Fruit fly (Drosophila melanogaster) whole organism: ENCODE data around the gene CG4822.

ENCODE experiments used
- CG8478 ChIP-seq: fragments of >200 bp; optimal IDR thresholded peaks from 2 replicates; lab custom pipeline; 2018; ENCODE audit warnings: inconsistent platforms
- Dll ChIP-seq: fragments of >200 bp; optimal IDR thresholded peaks from 2 replicates; lab custom pipeline; 2017
- EcR ChIP-seq, 2 experiments: fragments of >200 bp; optimal IDR thresholded peaks; 2 replicates each; lab custom pipeline; 2017; ENCODE audit warnings: missing biosample characterization in 2 of 2, missing genetic modification characterization in 2 of 2, missing genetic modification reagents in 2 of 2
- pan ChIP-seq: fragments of >200 bp; optimal IDR thresholded peaks from 2 replicates; lab custom pipeline; 2017
- psq ChIP-seq: fragments of >200 bp; optimal IDR thresholded peaks from 2 replicates; lab custom pipeline; 2017
- usp ChIP-seq: fragments of >200 bp; optimal IDR thresholded peaks from 2 replicates; lab custom pipeline; 2017; ENCODE audit warnings: missing biosample characterization, missing genetic modification characterization, mixed read lengths

The CG4822 gene

DNA sequence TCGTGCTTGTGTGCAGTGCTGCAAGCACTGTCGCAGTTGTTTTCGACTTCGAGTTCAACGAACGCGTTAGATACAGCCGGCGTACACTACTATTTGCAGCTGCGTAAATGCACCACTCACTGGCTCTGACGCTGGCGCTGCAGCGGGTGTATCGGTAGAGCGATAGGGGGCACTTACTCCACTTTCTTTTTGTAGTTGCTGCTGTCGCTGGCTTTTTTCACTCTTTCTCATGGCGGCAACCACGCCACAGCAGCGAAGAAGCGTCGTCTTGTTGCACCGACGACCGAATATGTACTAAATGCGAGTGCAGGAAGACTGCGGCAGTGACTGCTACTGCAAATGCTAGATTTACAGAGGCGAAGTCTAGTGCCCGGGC, at the start of gene CG4822:
CG4822 (minus strand) TSS at position 299 of the 376 bp plus-strand sequence.
- TF ChIP-seq Dll = no peak
- no peak for TF ChIP-seq psq
- TF ChIP-seq pan = no peak
- peak in 1 of 2 experiments; percentile 91 for TF ChIP-seq EcR (GFP tag; optimal IDR thresholded peaks at IDR 0.05; lab: Kevin White, UChicago)
- no peak for TF ChIP-seq usp (GFP tag; lab: Kevin White, UChicago)
- TF ChIP-seq CG8478 (lab: Kevin White, UChicago) = no peak

DNA sequence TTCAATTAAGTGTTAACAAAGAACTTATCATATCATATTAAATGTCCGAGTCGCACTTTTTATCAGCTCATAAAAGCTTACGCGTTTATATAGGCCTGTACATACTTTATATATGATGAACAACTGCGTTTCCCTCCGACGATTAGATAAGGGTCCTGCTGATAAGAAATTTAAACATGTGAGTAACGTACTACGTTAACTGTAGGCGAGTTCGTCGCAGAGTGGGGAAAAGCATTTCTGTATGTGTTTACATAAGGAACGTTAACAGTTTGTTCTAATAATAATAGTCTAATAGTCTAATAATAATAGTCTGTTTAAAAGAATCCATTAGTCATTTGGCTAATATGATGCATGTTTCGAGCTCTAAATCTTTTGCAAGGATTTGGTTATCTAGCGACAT, 48.8 kb upstream of the CG4822 start:
- TF ChIP-seq EcR (GFP tag; optimal IDR thresholded peaks at IDR 0.05; lab: Kevin White, UChicago) = no peak
- TF ChIP-seq Dll = no peak
- TF ChIP-seq pan = no peak
- no peak for TF ChIP-seq psq
- TF ChIP-seq usp (GFP tag; lab: Kevin White, UChicago) = no peak
- TF ChIP-seq CG8478 (lab: Kevin White, UChicago) = no peak

DNA sequence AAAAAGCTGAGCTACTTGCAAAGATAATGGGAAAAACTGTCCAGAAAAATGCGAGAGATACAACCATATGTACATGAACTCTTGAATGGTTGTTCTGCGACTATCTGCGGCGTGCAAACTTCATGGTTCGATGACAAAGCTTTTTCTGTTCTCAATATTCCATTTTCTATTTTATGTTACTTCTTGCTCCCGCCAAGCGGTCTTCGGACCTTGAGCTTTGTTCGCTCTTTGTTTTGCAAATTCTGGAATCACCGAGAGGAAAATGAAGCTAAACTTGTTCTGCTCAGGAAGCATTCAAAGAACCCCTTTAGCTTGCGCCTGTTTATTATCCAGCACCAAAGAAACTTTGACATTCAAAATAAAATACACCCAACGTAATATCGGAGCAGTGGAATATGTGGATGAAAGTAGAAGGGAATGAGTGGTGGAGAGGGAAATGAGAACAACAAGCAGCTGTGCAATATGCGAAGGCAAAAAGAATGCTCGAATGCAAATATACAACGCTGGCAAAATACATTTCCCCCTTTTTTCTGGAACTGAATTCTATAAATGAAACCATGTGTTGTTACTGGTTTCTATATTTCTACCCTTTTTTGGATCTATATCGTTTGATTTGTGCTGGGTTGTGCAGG, 46.8 kb upstream of the CG4822 start:
- TF ChIP-seq usp (GFP tag; lab: Kevin White, UChicago) (no peak), psq (no peak), EcR (GFP tag; optimal IDR thresholded peaks at IDR 0.05; lab: Kevin White, UChicago) (peak in 1 of 2 experiments; percentile 7)

dm6 chr2L:166115-167069, 44.8 kb upstream of the CG4822 start:
- TF ChIP-seq psq (no peak), pan (no peak), CG8478 (lab: Kevin White, UChicago) (no peak), Dll (no peak), EcR (GFP tag; optimal IDR thresholded peaks at IDR 0.05; lab: Kevin White, UChicago) (no peak), usp (GFP tag; lab: Kevin White, UChicago) (no peak)

dm6 chr2L:165253-165890, 43.8 kb upstream of the CG4822 start:
- TF ChIP-seq EcR (GFP tag; optimal IDR thresholded peaks at IDR 0.05; lab: Kevin White, UChicago) (no peak), usp (GFP tag; lab: Kevin White, UChicago) (no peak), psq (no peak), CG8478 (lab: Kevin White, UChicago) (no peak), Dll (no peak), pan (no peak)

DNA sequence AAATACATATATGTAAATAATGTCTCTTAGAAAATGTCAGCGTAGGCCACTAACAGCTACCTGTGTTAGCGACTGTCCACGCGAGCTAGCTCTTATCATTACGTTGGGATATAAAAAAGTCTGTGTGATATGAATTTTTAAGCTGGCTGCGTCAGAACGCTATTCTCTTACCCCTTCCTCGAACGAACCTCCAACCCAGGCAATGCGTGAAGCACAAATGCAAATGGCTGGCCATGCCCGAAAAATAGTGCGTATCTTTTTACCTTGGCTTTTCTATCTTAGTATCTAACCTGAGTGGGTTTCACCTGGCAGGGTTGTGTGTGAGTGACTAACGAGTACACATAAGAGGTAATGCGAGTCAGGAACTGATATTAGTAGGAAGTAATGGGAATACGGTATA, 41.7 kb upstream of the CG4822 start:
- TF ChIP-seq psq (no peak), usp (GFP tag; lab: Kevin White, UChicago) (no peak), Dll (no peak), CG8478 (lab: Kevin White, UChicago) (no peak), EcR (GFP tag; optimal IDR thresholded peaks at IDR 0.05; lab: Kevin White, UChicago) (no peak), pan (no peak)

DNA sequence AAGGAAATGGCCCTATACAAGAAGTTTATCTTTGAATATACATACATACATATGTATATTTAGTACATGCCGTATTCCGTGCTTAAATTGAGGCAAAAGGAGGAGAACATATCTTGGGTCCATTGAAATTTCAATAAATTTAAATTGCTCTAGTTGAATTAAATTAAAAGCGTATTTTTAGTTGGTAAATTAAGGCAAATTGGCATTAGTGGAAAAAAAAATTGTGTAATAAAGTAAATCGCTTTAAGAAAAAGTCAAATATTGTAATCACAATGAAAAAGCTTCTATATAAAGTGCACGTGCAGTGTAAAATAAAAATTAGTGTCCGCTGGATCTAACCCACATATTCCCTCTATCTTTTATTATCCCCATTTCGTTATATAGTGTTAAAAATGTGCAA, 40.7 kb upstream of the CG4822 start:
- TF ChIP-seq usp (GFP tag; lab: Kevin White, UChicago) = no peak
- TF ChIP-seq pan = no peak
- no peak for TF ChIP-seq CG8478 (lab: Kevin White, UChicago)
- no peak for TF ChIP-seq EcR (GFP tag; optimal IDR thresholded peaks at IDR 0.05; lab: Kevin White, UChicago)
- TF ChIP-seq Dll = no peak
- no peak for TF ChIP-seq psq

dm6 chr2L:161453-162175, 40.1 kb upstream of the CG4822 start:
- TF ChIP-seq pan (no peak), CG8478 (lab: Kevin White, UChicago) (peak; percentile 57)

DNA sequence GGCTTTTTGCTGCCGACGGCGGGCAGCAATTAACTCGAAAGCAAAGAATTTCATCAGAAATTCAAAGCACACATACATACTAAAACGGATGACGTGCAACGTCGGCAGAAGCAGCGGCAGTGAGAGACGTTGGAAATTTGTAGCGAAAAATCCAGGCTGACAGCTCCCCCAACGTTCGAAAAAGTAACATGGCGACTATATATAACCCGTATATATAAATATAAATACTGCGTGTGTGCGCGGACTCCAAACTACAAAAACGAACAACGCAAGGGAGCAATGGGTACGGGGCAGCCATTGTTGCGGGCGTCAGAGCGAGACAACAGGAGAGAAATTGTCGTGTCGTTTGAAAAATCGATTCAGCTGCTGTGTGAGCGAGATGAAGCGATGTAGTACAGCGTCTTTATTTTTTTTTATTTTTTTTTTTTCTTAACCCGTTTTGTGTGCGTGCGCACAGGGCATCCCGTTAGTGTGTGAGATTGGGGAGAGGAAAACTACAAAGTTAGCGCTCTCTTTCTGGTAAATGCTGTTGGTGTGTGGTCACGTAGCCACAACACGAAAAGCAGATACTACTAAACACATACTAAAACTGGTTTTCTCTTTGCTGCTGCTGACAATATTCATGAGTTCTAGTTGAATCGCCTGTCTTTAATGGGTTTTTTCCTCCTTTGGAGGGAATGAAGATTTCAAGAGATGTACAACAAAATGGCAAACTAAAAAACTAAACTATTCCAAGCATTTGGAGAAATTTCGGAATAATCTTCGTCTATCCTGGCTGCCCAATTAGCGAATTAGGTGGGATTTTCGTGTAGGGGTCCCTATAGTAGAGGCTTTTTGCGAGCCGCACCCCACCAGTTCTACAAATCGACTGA, 39.3 kb upstream of the CG4822 start:
- TF ChIP-seq EcR (GFP tag; optimal IDR thresholded peaks at IDR 0.05; lab: Kevin White, UChicago) (peak in 1 of 2 experiments; percentile 27), usp (GFP tag; lab: Kevin White, UChicago) (no peak), Dll (no peak), pan (no peak), CG8478 (lab: Kevin White, UChicago) (peak; percentile 80)

dm6 chr2L:158649-159257, 37.2 kb upstream of the CG4822 start, which contains the start of the genes CG33635 and spen:
TSS of gene CG33635 (minus strand) at chr2L:158664.
TSS of gene spen (plus strand) at chr2L:159032.
- no peak for TF ChIP-seq pan

- TF ChIP-seq EcR (GFP tag; optimal IDR thresholded peaks at IDR 0.05; lab: Kevin White, UChicago) (no peak), psq (no peak), usp (GFP tag; lab: Kevin White, UChicago) (no peak), CG8478 (lab: Kevin White, UChicago) (no peak), Dll (no peak), pan (no peak)
These were observed 34.4 kb upstream of the CG4822 start, which contains the start of gene CG3436 for dm6 chr2L:155994-156393. TSS of gene CG3436 (plus strand) at chr2L:156029.
